Worm (Caenorhabditis elegans) whole organism, L4 larva: ENCODE data around the gene gpc-1.

Experiments used
- F26F4.8 ChIP-seq: fragments of 200-800 bp; sonication (Bioruptor generic); conservative IDR thresholded peaks from 2 replicates; pipeline ENCODE4 v1.3.6; 2022; ENCODE audit warnings: missing genetic modification characterization, missing compliant biosample characterization
- F44E2.7 ChIP-seq: fragments of 200-800 bp; sonication (Bioruptor generic); IDR thresholded peaks from 2 replicates; pipeline ENCODE4 v2.1.2; 2022; ENCODE audit warnings: missing genetic modification characterization, missing compliant biosample characterization
- T26A8.4 ChIP-seq: fragments of 200-800 bp; sonication (Bioruptor generic); IDR thresholded peaks from 2 replicates; pipeline ENCODE4 v1.3.6; 2022; ENCODE audit warnings: missing genetic modification characterization, missing compliant biosample characterization
- Y105C5A.15 ChIP-seq: fragments of 200-800 bp; sonication (Bioruptor generic); IDR thresholded peaks from 2 replicates; pipeline ENCODE4 v1.3.6; 2022; ENCODE audit warnings: missing genetic modification characterization, missing compliant biosample characterization
- Y48G9A.11 ChIP-seq: fragments of 200-800 bp; sonication (Bioruptor generic); IDR thresholded peaks from 2 replicates; pipeline ENCODE4 v1.3.6; 2022; ENCODE audit warnings: missing genetic modification reagents, missing genetic modification characterization, missing compliant biosample characterization
- Y5F2A.4 ChIP-seq: fragments of 200-800 bp; sonication (Bioruptor generic); optimal IDR thresholded peaks from 2 replicates; lab custom pipeline; 2018; ENCODE audit warnings: mild to moderate bottlenecking, missing genetic modification characterization, missing compliant biosample characterization
- ZK337.2 ChIP-seq: fragments of 200-800 bp; sonication (Bioruptor generic); IDR thresholded peaks from 2 replicates; pipeline ENCODE4 v1.3.6; 2022; ENCODE audit warnings: missing genetic modification reagents, missing genetic modification characterization, missing compliant biosample characterization
- aly-2 ChIP-seq: sonication (generic microtip); optimal IDR thresholded peaks from 2 replicates; lab custom pipeline; 2018; ENCODE audit warnings: missing biosample characterization, missing genetic modification characterization
- arid-1 ChIP-seq: fragments of 200-800 bp; sonication (Bioruptor generic); conservative IDR thresholded peaks from 2 replicates; pipeline ENCODE4 v1.3.6; 2022; ENCODE audit warnings: missing genetic modification reagents, missing genetic modification characterization, missing compliant biosample characterization
- ceh-28 ChIP-seq: fragments of 150-350 bp; optimal IDR thresholded peaks from 2 replicates; lab custom pipeline; 2014; ENCODE audit warnings: missing biosample characterization, missing genetic modification reagents, missing genetic modification characterization
- ceh-62 ChIP-seq: sonication (generic microtip); optimal IDR thresholded peaks from 2 replicates; lab custom pipeline; 2017; ENCODE audit warnings: missing biosample characterization, missing genetic modification characterization
- cey-2 ChIP-seq: sonication (generic microtip); optimal IDR thresholded peaks from 3 replicates; lab custom pipeline; 2017; ENCODE audit warnings: missing genetic modification characterization, mild to moderate bottlenecking, missing compliant biosample characterization, antibody characterized with exemption, borderline replicate concordance; ENCODE audit not compliant: insufficient read depth
- daf-12 ChIP-seq: fragments of 150-350 bp; optimal IDR thresholded peaks from 2 replicates; lab custom pipeline; 2014; ENCODE audit warnings: missing biosample characterization, missing genetic modification reagents, missing genetic modification characterization
- daf-8 ChIP-seq: fragments of 200-800 bp; sonication (Bioruptor generic); IDR thresholded peaks from 2 replicates; pipeline ENCODE4 v1.3.6; 2022; ENCODE audit warnings: missing genetic modification characterization, missing compliant biosample characterization
- dmd-9 ChIP-seq: fragments of 200-800 bp; sonication (Bioruptor generic); IDR thresholded peaks from 2 replicates; pipeline ENCODE4 v1.3.6; 2022; ENCODE audit warnings: missing genetic modification reagents, missing genetic modification characterization, missing compliant biosample characterization
- dpl-1 ChIP-seq: fragments of 150-350 bp; optimal IDR thresholded peaks from 2 replicates; lab custom pipeline; 2014; ENCODE audit warnings: missing biosample characterization, missing genetic modification reagents, missing genetic modification characterization
- egl-43 ChIP-seq: fragments of 200-800 bp; sonication (Bioruptor generic); IDR thresholded peaks from 2 replicates; pipeline ENCODE4 v1.3.6; 2022; ENCODE audit warnings: missing genetic modification reagents, missing genetic modification characterization, missing compliant biosample characterization
- fkh-10 ChIP-seq: fragments of 150-350 bp; optimal IDR thresholded peaks from 2 replicates; lab custom pipeline; 2014; ENCODE audit warnings: missing biosample characterization, missing genetic modification reagents, missing genetic modification characterization
- fos-1 ChIP-seq: fragments of 150-350 bp; optimal IDR thresholded peaks from 2 replicates; lab custom pipeline; 2014; ENCODE audit warnings: missing biosample characterization, missing genetic modification characterization
- hlh-11 ChIP-seq: fragments of 200-800 bp; sonication (Bioruptor generic); optimal IDR thresholded peaks from 2 replicates; lab custom pipeline; 2018; ENCODE audit warnings: mild to moderate bottlenecking, missing genetic modification characterization, missing compliant biosample characterization
- hmg-1.1 ChIP-seq: fragments of 200-800 bp; sonication (Bioruptor generic); IDR thresholded peaks from 2 replicates; pipeline ENCODE4 v1.3.6; 2022; ENCODE audit warnings: missing genetic modification reagents, missing genetic modification characterization, missing compliant biosample characterization
- lin-15B ChIP-seq: fragments of 150-350 bp; sonication (generic microtip); optimal IDR thresholded peaks from 3 replicates; lab custom pipeline; 2014; ENCODE audit warnings: missing biosample characterization, missing genetic modification characterization
- lin-29 ChIP-seq: fragments of 200-800 bp; sonication (Bioruptor generic); IDR thresholded peaks from 2 replicates; pipeline ENCODE4 v1.3.6; 2022; ENCODE audit warnings: missing genetic modification reagents, missing genetic modification characterization, missing compliant biosample characterization
- lin-39 ChIP-seq: fragments of 150-350 bp; optimal IDR thresholded peaks from 2 replicates; lab custom pipeline; 2014; ENCODE audit warnings: missing biosample characterization, missing genetic modification reagents, missing genetic modification characterization
- madf-5 ChIP-seq, 2 experiments: fragments of 200-800 bp; sonication (Bioruptor generic); IDR thresholded peaks; 2 replicates each; pipeline ENCODE4 v1.3.6; 2022; ENCODE audit warnings: missing compliant biosample characterization in 2 of 2, missing genetic modification characterization in 2 of 2
- mdt-29 ChIP-seq: fragments of 200-800 bp; sonication (Bioruptor generic); IDR thresholded peaks from 2 replicates; pipeline ENCODE4 v1.3.6; 2022; ENCODE audit warnings: missing genetic modification reagents, missing genetic modification characterization, missing compliant biosample characterization
- mep-1 ChIP-seq: fragments of 150-350 bp; sonication (generic microtip); optimal IDR thresholded peaks from 3 replicates; lab custom pipeline; 2014; ENCODE audit warnings: missing biosample characterization, missing genetic modification characterization
- nhr-10 ChIP-seq: fragments of 150-350 bp; optimal IDR thresholded peaks from 2 replicates; lab custom pipeline; 2014; ENCODE audit warnings: missing biosample characterization, missing genetic modification characterization
- nhr-11 ChIP-seq: fragments of 150-350 bp; optimal IDR thresholded peaks from 2 replicates; lab custom pipeline; 2014; ENCODE audit warnings: missing biosample characterization, missing genetic modification characterization
- nhr-111 ChIP-seq: fragments of 200-800 bp; sonication (Bioruptor generic); optimal IDR thresholded peaks from 2 replicates; lab custom pipeline; 2018; ENCODE audit warnings: mild to moderate bottlenecking, missing genetic modification characterization, missing compliant biosample characterization
- nhr-237 ChIP-seq: sonication (generic microtip); optimal IDR thresholded peaks from 2 replicates; lab custom pipeline; 2017; ENCODE audit warnings: missing biosample characterization, missing genetic modification characterization
- nhr-25 ChIP-seq: sonication (generic microtip); optimal IDR thresholded peaks from 2 replicates; lab custom pipeline; 2017; ENCODE audit warnings: missing genetic modification characterization, mild to moderate bottlenecking, missing compliant biosample characterization, antibody characterized with exemption, moderate library complexity, borderline replicate concordance; ENCODE audit not compliant: insufficient read depth
- nhr-42 ChIP-seq: fragments of 200-800 bp; sonication (Bioruptor generic); IDR thresholded peaks from 2 replicates; pipeline ENCODE4 v1.3.6; 2022; ENCODE audit warnings: missing genetic modification characterization, missing compliant biosample characterization
- nhr-77 ChIP-seq: fragments of 150-350 bp; optimal IDR thresholded peaks from 2 replicates; lab custom pipeline; 2014; ENCODE audit warnings: missing biosample characterization, missing genetic modification characterization
- pha-4 ChIP-seq, 2 experiments: fragments of 150-350 bp in 1 of 2; fragments of 200-800 bp in 1 of 2; sonication (Bioruptor generic) in 1 of 2; IDR thresholded peaks in 1 of 2; optimal IDR thresholded peaks in 1 of 2; 2 replicates each; pipeline versions ENCODE4 v1.3.6 to Lab custom; 2014 to 2022; ENCODE audit warnings: missing genetic modification characterization in 2 of 2, missing genetic modification reagents in 2 of 2, missing biosample characterization in 1 of 2, missing compliant biosample characterization in 1 of 2
- php-3 ChIP-seq: fragments of 200-800 bp; sonication (Bioruptor generic); IDR thresholded peaks from 2 replicates; pipeline ENCODE4 v1.3.6; 2022; ENCODE audit warnings: missing genetic modification reagents, missing genetic modification characterization, missing compliant biosample characterization
- rbr-2 ChIP-seq: sonication (generic microtip); optimal IDR thresholded peaks from 2 replicates; lab custom pipeline; 2016; ENCODE audit warnings: missing genotype, missing genetic modification characterization, missing compliant biosample characterization
- saeg-2 ChIP-seq: fragments of 200-800 bp; sonication (Bioruptor generic); IDR thresholded peaks from 2 replicates; pipeline ENCODE4 v1.3.6; 2022; ENCODE audit warnings: missing genetic modification reagents, missing genetic modification characterization, missing compliant biosample characterization
- set-16 ChIP-seq: fragments of 200-800 bp; sonication (Bioruptor generic); IDR thresholded peaks from 2 replicates; pipeline ENCODE4 v1.3.6; 2022; ENCODE audit warnings: missing genetic modification reagents, missing genetic modification characterization, missing compliant biosample characterization
- skn-1 ChIP-seq: fragments of 150-350 bp; optimal IDR thresholded peaks from 2 replicates; lab custom pipeline; 2014; ENCODE audit warnings: missing biosample characterization, missing genetic modification characterization
- snpc-4 ChIP-seq: fragments of 150-350 bp; optimal IDR thresholded peaks from 2 replicates; lab custom pipeline; 2014; ENCODE audit warnings: missing biosample characterization, missing genetic modification characterization
- spr-3 ChIP-seq: fragments of 200-800 bp; sonication (Bioruptor generic); optimal IDR thresholded peaks from 2 replicates; lab custom pipeline; 2018; ENCODE audit warnings: mild to moderate bottlenecking, missing genetic modification characterization, missing compliant biosample characterization
- tra-1 ChIP-seq: fragments of 200-800 bp; sonication (Bioruptor generic); IDR thresholded peaks from 2 replicates; pipeline ENCODE4 v1.3.6; 2022; ENCODE audit warnings: missing genetic modification reagents, missing genetic modification characterization, missing compliant biosample characterization
- unc-39 ChIP-seq: sonication (generic microtip); optimal IDR thresholded peaks from 2 replicates; lab custom pipeline; 2017; ENCODE audit warnings: missing biosample characterization, missing genetic modification characterization
- zag-1 ChIP-seq: fragments of 150-350 bp; optimal IDR thresholded peaks from 2 replicates; lab custom pipeline; 2014; ENCODE audit warnings: missing biosample characterization, missing genetic modification characterization
- zfp-2 ChIP-seq: sonication (generic microtip); optimal IDR thresholded peaks from 2 replicates; lab custom pipeline; 2016; ENCODE audit warnings: mild to moderate bottlenecking, missing genetic modification characterization, missing compliant biosample characterization
- zfp-3 ChIP-seq: fragments of 200-800 bp; sonication (Bioruptor generic); conservative IDR thresholded peaks from 2 replicates; pipeline ENCODE4 v1.3.6; 2022; ENCODE audit warnings: missing genetic modification reagents, missing genetic modification characterization, missing compliant biosample characterization
- zip-11 ChIP-seq: fragments of 200-800 bp; sonication (Bioruptor generic); IDR thresholded peaks from 2 replicates; pipeline ENCODE4 v1.3.6; 2022; ENCODE audit warnings: missing genetic modification characterization, missing compliant biosample characterization
- zip-2 ChIP-seq: fragments of 150-350 bp; optimal IDR thresholded peaks from 2 replicates; lab custom pipeline; 2014; ENCODE audit warnings: missing biosample characterization, missing genetic modification characterization
- ztf-11 ChIP-seq: fragments of 150-350 bp; optimal IDR thresholded peaks from 2 replicates; lab custom pipeline; 2014; ENCODE audit warnings: missing biosample characterization, missing genetic modification characterization

gpc-1 gene

ce11 chrX:12876795-12877530, 7.8 kb downstream of the gpc-1 start, which contains the start of gene bcat-1 (continued):
- TF ChIP-seq zfp-3 (GFP tag; lab: Robert Waterston, UW) (no peak), mep-1 (tag; lab: Kevin White, UChicago) (peak; percentile 78), daf-8 (GFP tag; lab: Robert Waterston, UW) (no peak), F44E2.7 (GFP tag; lab: Robert Waterston, UW) (no peak), ceh-62 (no peak), hmg-1.1 (GFP tag; lab: Robert Waterston, UW) (peak; percentile 68; the same call in 1 of the 2 replicates), zip-2 (no peak), dpl-1 (GFP tag; lab: Kevin White, UChicago) (no peak), lin-39 (tag; lab: Kevin White, UChicago) (no peak), ceh-28 (tag; lab: Kevin White, UChicago) (no peak), F26F4.8 (GFP tag; lab: Robert Waterston, UW) (no peak), zip-11 (no peak), cey-2 (tag; lab: Kevin White, UChicago) (no peak), Y5F2A.4 (GFP tag; lab: Kevin White, UChicago) (no peak), nhr-42 (GFP tag; lab: Robert Waterston, UW) (no peak), rbr-2 (tag; lab: Kevin White, UChicago) (peak; percentile 64), daf-12 (no peak), nhr-11 (peak; percentile 66), mdt-29 (no peak), aly-2 (tag; lab: Kevin White, UChicago) (no peak), lin-15B (tag; lab: Kevin White, UChicago) (no peak), saeg-2 (no peak), Y48G9A.11 (GFP tag; lab: Robert Waterston, UW) (no peak), unc-39 (tag; lab: Kevin White, UChicago) (no peak), php-3 (GFP tag; lab: Robert Waterston, UW) (peak; percentile 68), pha-4 (GFP tag; IDR thresholded peaks at IDR 0.05; lab: Robert Waterston, UW) (peak; percentile 54), pha-4 (tag; optimal IDR thresholded peaks at IDR 0.05; lab: Kevin White, UChicago) (no peak), Y105C5A.15 (no peak), zag-1 (tag; lab: Kevin White, UChicago) (no peak), egl-43 (GFP tag; lab: Robert Waterston, UW) (no peak; the same call in none of the 2 replicates), nhr-25 (tag; lab: Kevin White, UChicago) (no peak), nhr-237 (no peak), snpc-4 (tag; lab: Kevin White, UChicago) (no peak), arid-1 (GFP tag; lab: Robert Waterston, UW) (no peak), ztf-11 (tag; lab: Kevin White, UChicago) (no peak), ZK337.2 (GFP tag; lab: Robert Waterston, UW) (no peak), spr-3 (GFP tag; lab: Kevin White, UChicago) (peak; percentile 64), set-16 (GFP tag; lab: Robert Waterston, UW) (peak; percentile 99), nhr-77 (tag; lab: Kevin White, UChicago) (peak; percentile 66), fkh-10 (GFP tag; lab: Kevin White, UChicago) (no peak), madf-5 (GFP tag; IDR thresholded peaks at IDR 0.05; lab: Robert Waterston, UW) (0 out of 4 replicates have a peak, but pooled peaks of 1 of the 2 experiments have one; percentile 16), hlh-11 (peak; percentile 90), nhr-111 (GFP tag; lab: Kevin White, UChicago) (no peak), nhr-10 (tag; lab: Kevin White, UChicago) (peak; percentile 32), lin-29 (no peak), T26A8.4 (GFP tag; lab: Robert Waterston, UW) (no peak), fos-1 (tag; lab: Kevin White, UChicago) (no peak), tra-1 (GFP tag; lab: Robert Waterston, UW) (no peak), skn-1 (tag; lab: Kevin White, UChicago) (no peak), dmd-9 (GFP tag; lab: Robert Waterston, UW) (no peak), zfp-2 (no peak)
